Worm (Caenorhabditis elegans): Measurements from ENCODE around the gene C29E4.14.
A peak's percentile ranks its signal among the peaks of the same experiment; 100 is the strongest.

C29E4.14 gene

DNA sequence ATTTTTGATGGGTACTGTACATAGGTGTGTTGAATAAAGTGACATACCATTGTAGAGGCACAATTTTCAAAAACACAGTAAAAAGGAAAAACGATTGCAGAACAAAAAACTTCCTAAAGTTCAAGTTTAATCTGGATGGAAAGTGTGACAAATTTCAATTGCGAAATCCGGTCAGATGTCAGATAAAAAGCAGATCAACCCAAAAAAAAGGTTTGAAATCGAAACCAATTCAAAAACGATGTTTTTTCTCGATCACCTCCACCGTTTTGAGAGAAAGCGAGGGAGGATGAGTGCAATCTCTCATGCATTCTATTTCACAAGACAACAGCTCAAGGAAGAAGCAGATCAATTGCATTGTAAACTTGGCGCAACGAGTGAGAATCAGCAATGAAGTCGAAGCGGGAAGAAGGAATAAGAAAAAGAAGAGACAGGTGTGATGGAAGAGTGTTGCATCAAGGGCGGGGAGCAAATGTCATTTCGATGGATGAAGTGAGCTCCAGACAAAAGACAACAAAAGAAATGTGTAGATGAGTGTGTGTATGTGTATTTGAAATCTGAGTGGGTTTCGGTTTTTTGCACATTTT, 39.7 kb upstream of the C29E4.14 start:
- TF ChIP-seq eyg-1 (tag; optimal IDR thresholded peaks at IDR 0.05) = no peak
- no peak for TF ChIP-seq ceh-14 (tag; optimal IDR thresholded peaks at IDR 0.05)
- TF ChIP-seq sox-2 (GFP tag; IDR thresholded peaks at IDR 0.05) = no peak
- peak; percentile 72 for TF ChIP-seq unc-55 (GFP tag; optimal IDR thresholded peaks at IDR 0.05)
- TF ChIP-seq che-1 (tag; optimal IDR thresholded peaks at IDR 0.05) = no peak
- TF ChIP-seq dve-1 (tag; optimal IDR thresholded peaks at IDR 0.05) = no peak
- TF ChIP-seq madf-2 (tag; optimal IDR thresholded peaks at IDR 0.05) = no peak
- no peak for TF ChIP-seq C38D4.7 (GFP tag; optimal IDR thresholded peaks at IDR 0.05)
- no peak for TF ChIP-seq ceh-45 (GFP tag; IDR thresholded peaks at IDR 0.05)
- TF ChIP-seq zip-5 (tag; optimal IDR thresholded peaks at IDR 0.05) = no peak
- no peak for TF ChIP-seq odd-2 (tag; optimal IDR thresholded peaks at IDR 0.05)
- TF ChIP-seq tbx-7 (tag; optimal IDR thresholded peaks at IDR 0.05) = no peak
- TF ChIP-seq ceh-2 (tag; optimal IDR thresholded peaks at IDR 0.05) = no peak
- TF ChIP-seq dmd-4 (tag; optimal IDR thresholded peaks at IDR 0.05; ENCODE audit: borderline replicate concordance) = no peak
- TF ChIP-seq ahr-1 (tag; optimal IDR thresholded peaks at IDR 0.05) = no peak
- no peak for TF ChIP-seq pax-1 (tag; optimal IDR thresholded peaks at IDR 0.05)
- TF ChIP-seq hlh-30 (tag; optimal IDR thresholded peaks at IDR 0.05; ENCODE audit: insufficient read depth) = no peak
- TF ChIP-seq rnt-1 (tag; optimal IDR thresholded peaks at IDR 0.05) = peak; percentile 46
- TF ChIP-seq ceh-6 (GFP tag; optimal IDR thresholded peaks at IDR 0.05) = no peak
- TF ChIP-seq ttx-3 (tag; optimal IDR thresholded peaks at IDR 0.05) = no peak
- TF ChIP-seq ceh-18 (tag; optimal IDR thresholded peaks at IDR 0.05) = peak; percentile 75

DNA sequence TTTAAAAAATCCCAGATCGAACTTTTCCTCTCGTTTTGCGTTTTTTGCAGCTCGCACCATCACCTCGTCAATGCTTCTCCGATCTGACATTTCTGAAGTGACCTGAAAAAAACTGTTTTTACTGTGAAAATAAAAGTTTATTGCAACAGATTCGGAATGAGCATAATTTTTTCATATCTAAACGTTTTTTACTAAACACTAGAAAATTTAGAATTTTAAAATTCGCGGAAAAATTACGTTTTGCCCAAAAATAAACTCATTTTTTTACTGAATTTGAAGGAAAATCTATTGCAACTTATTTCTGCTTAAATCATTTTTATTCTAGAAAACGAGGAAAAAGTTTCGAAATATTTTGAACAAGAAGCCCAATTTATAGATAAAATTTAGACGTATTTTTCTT, 37.0 kb upstream of the C29E4.14 start, which contains the start of gene ZK688.9:
ZK688.9 (minus strand) TSS at position 101 of the 400 bp plus-strand sequence.
- no peak for TF ChIP-seq ceh-34 (tag; optimal IDR thresholded peaks at IDR 0.05)
- TF ChIP-seq ceh-30 (tag; optimal IDR thresholded peaks at IDR 0.05) = no peak
- no peak for TF ChIP-seq syd-9 (tag; optimal IDR thresholded peaks at IDR 0.05)
- TF ChIP-seq hlh-30 (tag; optimal IDR thresholded peaks at IDR 0.05; ENCODE audit: insufficient read depth) = no peak
- TF ChIP-seq ceh-19 (GFP tag; optimal IDR thresholded peaks at IDR 0.05) = no peak
- TF ChIP-seq C38D4.7 (GFP tag; optimal IDR thresholded peaks at IDR 0.05) = no peak
- no peak for TF ChIP-seq C08G9.2 (tag; optimal IDR thresholded peaks at IDR 0.05)
- TF ChIP-seq pha-2 (tag; optimal IDR thresholded peaks at IDR 0.05) = no peak
- no peak for TF ChIP-seq ets-4 (tag; optimal IDR thresholded peaks at IDR 0.05)

DNA sequence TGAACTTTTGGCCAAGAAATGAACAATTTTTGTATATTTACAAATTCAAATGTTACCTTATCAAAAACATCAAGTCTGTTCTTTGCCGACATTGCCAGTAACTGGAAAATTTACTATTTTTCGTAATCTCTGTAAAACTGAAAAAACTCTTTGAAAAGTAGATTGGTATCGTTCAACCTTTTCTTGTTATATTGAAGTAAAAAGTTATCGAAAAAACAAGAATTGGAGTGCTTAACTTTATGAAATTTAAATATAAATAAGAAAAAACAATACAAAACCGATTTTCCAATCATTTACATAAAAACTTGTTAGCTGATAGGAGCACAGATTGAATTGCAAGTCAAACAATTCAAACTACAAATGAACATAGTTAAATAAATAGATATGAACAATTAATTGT, 35.1 kb upstream of the C29E4.14 start, which contains the start of gene ZK688.11:
ZK688.11 (minus strand) TSS at position 101 of the 400 bp plus-strand sequence.
- TF ChIP-seq lin-11 (tag; optimal IDR thresholded peaks at IDR 0.05) = no peak
- no peak for TF ChIP-seq C08G9.2 (tag; optimal IDR thresholded peaks at IDR 0.05)
- no peak for TF ChIP-seq hlh-8 (tag; optimal IDR thresholded peaks at IDR 0.05)
- TF ChIP-seq dve-1 (tag; optimal IDR thresholded peaks at IDR 0.05) = no peak
- TF ChIP-seq K09A11.1 (tag; optimal IDR thresholded peaks at IDR 0.05; ENCODE audit: insufficient read depth) = no peak

DNA sequence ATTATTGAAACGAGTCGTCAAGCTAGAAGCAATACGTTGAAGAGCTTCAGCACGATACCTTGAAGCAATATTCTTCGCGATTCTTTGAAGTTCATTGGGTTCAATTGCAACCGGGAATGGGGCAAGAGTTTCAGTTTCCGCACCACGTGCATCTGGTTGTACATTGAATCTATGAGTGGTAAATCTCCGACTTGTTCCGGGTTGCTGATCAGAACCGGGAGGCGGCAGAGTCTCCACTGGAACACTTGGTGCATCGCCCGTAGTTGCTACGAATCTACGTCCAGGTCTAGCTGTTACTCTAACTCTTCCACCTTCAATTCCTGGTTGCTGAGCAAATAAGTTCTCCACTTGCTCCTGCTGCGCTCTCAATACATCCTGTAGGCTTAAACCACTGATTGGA, 30.9 kb upstream of the C29E4.14 start:
- TF ChIP-seq tbx-2 (tag; optimal IDR thresholded peaks at IDR 0.05) (no peak), pax-1 (tag; optimal IDR thresholded peaks at IDR 0.05) (no peak), K09A11.1 (tag; optimal IDR thresholded peaks at IDR 0.05; ENCODE audit: insufficient read depth) (no peak)

DNA sequence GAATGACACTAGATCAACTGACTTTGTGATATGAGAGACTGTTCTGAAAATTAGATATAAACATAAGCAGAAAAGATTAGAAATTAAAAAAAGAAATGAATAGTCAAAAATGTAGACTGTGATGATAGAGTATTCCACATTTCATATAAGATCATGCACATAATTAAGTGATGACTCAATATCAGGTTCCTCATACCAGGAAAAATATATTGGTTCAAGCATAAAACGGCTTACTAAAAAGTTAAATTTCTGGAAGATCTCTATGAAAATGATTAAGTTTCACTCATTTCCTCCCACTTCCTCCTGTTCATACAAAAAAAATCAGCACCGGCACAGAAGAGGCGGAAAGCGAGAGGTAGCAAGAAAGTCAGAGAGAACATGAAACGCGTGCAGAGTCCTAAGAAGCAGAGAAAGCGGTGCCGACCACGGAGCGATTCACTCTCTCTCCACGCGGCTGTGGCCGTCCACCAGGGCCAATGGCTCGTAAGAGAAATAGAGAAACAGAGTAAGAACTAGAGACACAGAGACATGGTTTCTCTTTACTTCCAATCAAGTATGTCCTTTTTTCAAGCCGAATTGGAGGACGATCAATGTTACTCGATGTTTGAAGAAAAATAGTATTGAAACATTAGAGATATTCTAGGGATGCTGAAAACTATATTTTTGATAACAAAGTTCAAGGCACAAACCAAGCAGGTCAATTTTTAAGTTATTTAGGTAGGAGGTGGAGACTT, 28.2 kb upstream of the C29E4.14 start, which contains the start of the genes ZK688.5 and fahd-1:
ZK688.5 (minus strand) TSS at position 51 of the 734 bp plus-strand sequence.
fahd-1 (plus strand) TSS at position 684 of the 734 bp plus-strand sequence.
- TF ChIP-seq hlh-6 (tag; optimal IDR thresholded peaks at IDR 0.05) = no peak
- peak; percentile 19 for TF ChIP-seq F13H6.1 (tag; optimal IDR thresholded peaks at IDR 0.05)
- no peak for TF ChIP-seq gmeb-2 (tag; optimal IDR thresholded peaks at IDR 0.05)
- TF ChIP-seq ama-1 (optimal IDR thresholded peaks at IDR 0.05) = no peak
- TF ChIP-seq ets-4 (tag; optimal IDR thresholded peaks at IDR 0.05) = peak; percentile 21
- peak; percentile 31 for TF ChIP-seq ceh-2 (tag; optimal IDR thresholded peaks at IDR 0.05)
- no peak for TF ChIP-seq ceh-48 (tag; optimal IDR thresholded peaks at IDR 0.05)
- peak; percentile 78 for TF ChIP-seq ceh-31 (tag; optimal IDR thresholded peaks at IDR 0.05)
- TF ChIP-seq nfya-1 (tag; optimal IDR thresholded peaks at IDR 0.05) = peak; percentile 91
- TF ChIP-seq eyg-1 (tag; optimal IDR thresholded peaks at IDR 0.05) = no peak
- peak; percentile 80 for TF ChIP-seq ceh-34 (tag; optimal IDR thresholded peaks at IDR 0.05)
- no peak for TF ChIP-seq pha-4 (tag; optimal IDR thresholded peaks at IDR 0.05)
- peak; percentile 65 for TF ChIP-seq elt-2 (tag; optimal IDR thresholded peaks at IDR 0.05)
- no peak for TF ChIP-seq C08G9.2 (tag; optimal IDR thresholded peaks at IDR 0.05)
- no peak for TF ChIP-seq fax-1 (tag; optimal IDR thresholded peaks at IDR 0.05)
- TF ChIP-seq ref-2 (tag; optimal IDR thresholded peaks at IDR 0.05) = peak; percentile 57
- TF ChIP-seq pag-3 (tag; optimal IDR thresholded peaks at IDR 0.05; ENCODE audit: borderline replicate concordance) = no peak

Measured in whole organism, late embryonic.